Fruit fly (Drosophila melanogaster) whole organism, prepupa: ENCODE measurements around the gene CG43703.

Experiments used
- CG10631 ChIP-seq: fragments of 200-800 bp; sonication (Bioruptor generic); optimal IDR thresholded peaks from 2 replicates; lab custom pipeline; 2016; ENCODE audit warnings: missing biosample characterization, missing genetic modification characterization
- CG11294 ChIP-seq: fragments of 200-800 bp; sonication (Bioruptor generic); IDR thresholded peaks from 2 replicates; pipeline ENCODE4 v1.3.6; 2022; ENCODE audit warnings: missing biosample characterization, missing genetic modification characterization
- CG11762 ChIP-seq: fragments of 200-800 bp; sonication (Bioruptor generic); optimal IDR thresholded peaks from 3 replicates; lab custom pipeline; 2016; ENCODE audit warnings: missing biosample characterization, missing genetic modification characterization; ENCODE audit not compliant: insufficient read depth
- CG11902 ChIP-seq: fragments of 200-800 bp; sonication (Bioruptor generic); optimal IDR thresholded peaks from 3 replicates; lab custom pipeline; 2016; ENCODE audit warnings: missing biosample characterization, missing genetic modification characterization
- CG15336 ChIP-seq: fragments of 200-800 bp; sonication (Bioruptor generic); IDR thresholded peaks from 2 replicates; pipeline ENCODE4 v1.3.6; 2022; ENCODE audit warnings: missing biosample characterization, missing genetic modification characterization
- CG1621 ChIP-seq: fragments of 200-800 bp; sonication (Bioruptor generic); optimal IDR thresholded peaks from 3 replicates; lab custom pipeline; 2018; ENCODE audit warnings: missing biosample characterization, mild to moderate bottlenecking, missing genetic modification characterization
- CG16779 ChIP-seq: fragments of 200-800 bp; sonication (Bioruptor generic); optimal IDR thresholded peaks from 3 replicates; lab custom pipeline; 2017; ENCODE audit warnings: missing biosample characterization, mild to moderate bottlenecking, missing genetic modification characterization
- CG31627 ChIP-seq: fragments of 200-800 bp; sonication (Bioruptor generic); optimal IDR thresholded peaks from 3 replicates; lab custom pipeline; 2016; ENCODE audit warnings: missing biosample characterization, missing genetic modification characterization
- CG32006 ChIP-seq: fragments of 200-800 bp; sonication (Bioruptor generic); optimal IDR thresholded peaks from 3 replicates; lab custom pipeline; 2017; ENCODE audit warnings: missing biosample characterization, mild to moderate bottlenecking, missing genetic modification characterization
- CG3919 ChIP-seq: fragments of 200-800 bp; sonication (Bioruptor generic); optimal IDR thresholded peaks from 3 replicates; lab custom pipeline; 2016; ENCODE audit warnings: missing biosample characterization, missing genetic modification characterization
- CG6276 ChIP-seq: fragments of 200-800 bp; sonication (Bioruptor generic); optimal IDR thresholded peaks from 2 replicates; lab custom pipeline; 2017; ENCODE audit warnings: missing biosample characterization, mild to moderate bottlenecking, missing genetic modification characterization
- CG6808 ChIP-seq: fragments of 200-800 bp; sonication (Bioruptor generic); optimal IDR thresholded peaks from 3 replicates; lab custom pipeline; 2017; ENCODE audit warnings: missing biosample characterization, missing genetic modification characterization, mild to moderate bottlenecking, moderate library complexity, missing genetic modification reagents
- CG6854 ChIP-seq: fragments of 200-800 bp; sonication (Bioruptor generic); optimal IDR thresholded peaks from 2 replicates; lab custom pipeline; 2017; ENCODE audit warnings: missing biosample characterization, mild to moderate bottlenecking, missing genetic modification characterization
- CG7368 ChIP-seq: fragments of 200-800 bp; sonication (Bioruptor generic); optimal IDR thresholded peaks from 3 replicates; lab custom pipeline; 2016; ENCODE audit warnings: missing biosample characterization, missing genetic modification characterization
- CG8119 ChIP-seq: fragments of 200-800 bp; sonication (Bioruptor generic); IDR thresholded peaks from 3 replicates; pipeline ENCODE4 v1.3.6; 2022; ENCODE audit warnings: missing biosample characterization, missing genetic modification characterization
- CG8319 ChIP-seq: fragments of 200-800 bp; sonication (Bioruptor generic); optimal IDR thresholded peaks from 3 replicates; lab custom pipeline; 2016; ENCODE audit warnings: missing biosample characterization, missing genetic modification characterization
- CG8632 ChIP-seq: fragments of 200-800 bp; sonication (Bioruptor generic); optimal IDR thresholded peaks from 3 replicates; lab custom pipeline; 2016; ENCODE audit warnings: missing biosample characterization, missing genetic modification characterization
- CG9139 ChIP-seq: fragments of 200-800 bp; sonication (Bioruptor generic); optimal IDR thresholded peaks from 3 replicates; lab custom pipeline; 2017; ENCODE audit warnings: missing biosample characterization, mild to moderate bottlenecking, missing genetic modification characterization
- Ets21C ChIP-seq: fragments of 200-800 bp; sonication (Bioruptor generic); optimal IDR thresholded peaks from 3 replicates; lab custom pipeline; 2016; ENCODE audit warnings: missing biosample characterization, missing genetic modification characterization
- Ets96B ChIP-seq: fragments of 200-800 bp; optimal IDR thresholded peaks from 2 replicates; lab custom pipeline; 2019; ENCODE audit warnings: missing biosample characterization, mild to moderate bottlenecking, missing genetic modification characterization, moderate library complexity
- Gug ChIP-seq: fragments of 200-800 bp; sonication (Bioruptor generic); IDR thresholded peaks from 2 replicates; pipeline ENCODE4 v1.3.6; 2022; ENCODE audit warnings: missing biosample characterization, missing genetic modification characterization
- Hr4 ChIP-seq: fragments of 200-800 bp; sonication (Bioruptor generic); optimal IDR thresholded peaks from 3 replicates; lab custom pipeline; 2016; ENCODE audit warnings: missing biosample characterization, missing genetic modification characterization
- Lpt ChIP-seq: fragments of 200-800 bp; sonication (Bioruptor generic); optimal IDR thresholded peaks from 3 replicates; lab custom pipeline; 2016; ENCODE audit warnings: missing biosample characterization, missing genetic modification characterization
- OdsH ChIP-seq: fragments of 200-800 bp; sonication (Bioruptor generic); optimal IDR thresholded peaks from 3 replicates; lab custom pipeline; 2016; ENCODE audit warnings: missing biosample characterization, missing genetic modification characterization
- Smox ChIP-seq: fragments of 200-800 bp; sonication (Bioruptor generic); optimal IDR thresholded peaks from 3 replicates; lab custom pipeline; 2016; ENCODE audit warnings: missing biosample characterization, missing genetic modification characterization
- Sox102F ChIP-seq: fragments of 200-800 bp; sonication (Bioruptor generic); optimal IDR thresholded peaks from 2 replicates; lab custom pipeline; 2016; ENCODE audit warnings: missing biosample characterization, mild to moderate bottlenecking, missing genetic modification characterization
- Sox14 ChIP-seq: fragments of 200-800 bp; sonication (Bioruptor generic); optimal IDR thresholded peaks from 3 replicates; lab custom pipeline; 2016; ENCODE audit warnings: missing biosample characterization, missing genetic modification characterization
- achi ChIP-seq: fragments of 200-800 bp; sonication (Bioruptor generic); optimal IDR thresholded peaks from 3 replicates; lab custom pipeline; 2016; ENCODE audit warnings: missing biosample characterization, missing genetic modification characterization
- acj6 ChIP-seq: fragments of 200-800 bp; sonication (Bioruptor generic); optimal IDR thresholded peaks from 3 replicates; lab custom pipeline; 2016; ENCODE audit warnings: missing biosample characterization, missing genetic modification characterization
- cyc ChIP-seq: fragments of 200-800 bp; sonication (Bioruptor generic); optimal IDR thresholded peaks from 3 replicates; lab custom pipeline; 2016; ENCODE audit warnings: missing biosample characterization, missing genetic modification characterization
- dsx ChIP-seq: fragments of 200-800 bp; optimal IDR thresholded peaks from 3 replicates; lab custom pipeline; 2019; ENCODE audit warnings: missing biosample characterization, mild to moderate bottlenecking, missing genetic modification characterization, moderate library complexity; ENCODE audit not compliant: poor library complexity, severe bottlenecking
- eg ChIP-seq: fragments of 200-800 bp; sonication (Bioruptor generic); IDR thresholded peaks from 3 replicates; pipeline ENCODE4 v1.3.6; 2022; ENCODE audit warnings: missing biosample characterization, missing genetic modification characterization
- esn ChIP-seq: fragments of 200-800 bp; sonication (Bioruptor generic); optimal IDR thresholded peaks from 2 replicates; lab custom pipeline; 2016; ENCODE audit warnings: missing biosample characterization, mild to moderate bottlenecking, missing genetic modification characterization, moderate library complexity
- fd85E ChIP-seq: fragments of 200-800 bp; sonication (Bioruptor generic); optimal IDR thresholded peaks from 3 replicates; lab custom pipeline; 2016; ENCODE audit warnings: missing biosample characterization, missing genetic modification characterization
- fkh ChIP-seq: fragments of 200-800 bp; sonication (Bioruptor generic); optimal IDR thresholded peaks from 3 replicates; lab custom pipeline; 2017; ENCODE audit warnings: missing biosample characterization, mild to moderate bottlenecking, missing genetic modification characterization, moderate library complexity
- salr ChIP-seq, 2 experiments: fragments of 200-800 bp; sonication (Bioruptor generic); optimal IDR thresholded peaks; 3 replicates each; lab custom pipeline; 2016 to 2018; ENCODE audit warnings: missing biosample characterization in 2 of 2, missing genetic modification characterization in 2 of 2, mild to moderate bottlenecking in 1 of 2
- spab ChIP-seq: fragments of 200-800 bp; sonication (Bioruptor generic); optimal IDR thresholded peaks from 2 replicates; lab custom pipeline; 2017; ENCODE audit warnings: missing biosample characterization, mild to moderate bottlenecking, missing genetic modification characterization, missing genetic modification reagents
- svp ChIP-seq: fragments of 200-800 bp; sonication (Bioruptor generic); peaks from one replicate; lab custom pipeline; 2016; ENCODE audit warnings: missing biosample characterization, missing genetic modification characterization
- topi ChIP-seq: fragments of 200-800 bp; sonication (Bioruptor generic); optimal IDR thresholded peaks from 3 replicates; lab custom pipeline; 2016; ENCODE audit warnings: missing biosample characterization, missing genetic modification characterization

CG43703 gene

DNA sequence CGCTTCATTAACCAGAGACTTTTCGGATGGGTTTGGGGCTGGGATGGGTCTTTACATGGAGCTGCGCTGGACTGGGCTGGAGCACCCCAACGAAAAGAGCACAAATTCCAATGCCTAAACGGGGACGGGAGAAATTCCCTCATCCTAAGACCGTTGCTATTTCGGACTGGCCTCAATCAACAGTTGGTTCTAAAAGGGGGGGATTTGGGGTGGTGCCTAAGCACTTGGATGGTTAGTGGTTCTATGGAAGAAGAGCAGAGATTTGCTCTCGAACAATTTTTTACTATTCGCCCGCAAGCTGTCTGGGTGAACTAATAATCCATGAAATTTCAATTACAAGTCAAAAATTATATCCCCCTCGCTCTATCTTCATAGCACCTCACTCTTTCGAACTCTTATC is 35.7 kb upstream of the CG43703 start:
- TF ChIP-seq Sox14 (GFP tag; lab: Kevin White, UChicago) (no peak), fd85E (GFP tag; lab: Kevin White, UChicago) (no peak), Ets96B (tag; lab: Kevin White, UChicago) (no peak), eg (no peak), CG11902 (GFP tag; lab: Kevin White, UChicago) (no peak), Sox102F (GFP tag; lab: Kevin White, UChicago) (no peak), esn (GFP tag; lab: Kevin White, UChicago) (no peak), svp (GFP tag; lab: Kevin White, UChicago) (no peak), Lpt (GFP tag; lab: Kevin White, UChicago) (no peak), achi (GFP tag; lab: Kevin White, UChicago) (no peak), CG1621 (tag; lab: Kevin White, UChicago) (no peak), CG32006 (GFP tag; lab: Kevin White, UChicago) (no peak), salr (GFP tag; optimal IDR thresholded peaks at IDR 0.05; lab: Kevin White, UChicago) (no peak), spab (GFP tag; lab: Kevin White, UChicago) (no peak), Gug (GFP tag; lab: Robert Waterston, UW) (no peak), Ets21C (GFP tag; lab: Kevin White, UChicago) (no peak), CG10631 (GFP tag; lab: Kevin White, UChicago) (no peak), cyc (no peak), topi (GFP tag; lab: Kevin White, UChicago) (no peak)
- TF ChIP-seq, all 60 proteins: peak for 0

DNA sequence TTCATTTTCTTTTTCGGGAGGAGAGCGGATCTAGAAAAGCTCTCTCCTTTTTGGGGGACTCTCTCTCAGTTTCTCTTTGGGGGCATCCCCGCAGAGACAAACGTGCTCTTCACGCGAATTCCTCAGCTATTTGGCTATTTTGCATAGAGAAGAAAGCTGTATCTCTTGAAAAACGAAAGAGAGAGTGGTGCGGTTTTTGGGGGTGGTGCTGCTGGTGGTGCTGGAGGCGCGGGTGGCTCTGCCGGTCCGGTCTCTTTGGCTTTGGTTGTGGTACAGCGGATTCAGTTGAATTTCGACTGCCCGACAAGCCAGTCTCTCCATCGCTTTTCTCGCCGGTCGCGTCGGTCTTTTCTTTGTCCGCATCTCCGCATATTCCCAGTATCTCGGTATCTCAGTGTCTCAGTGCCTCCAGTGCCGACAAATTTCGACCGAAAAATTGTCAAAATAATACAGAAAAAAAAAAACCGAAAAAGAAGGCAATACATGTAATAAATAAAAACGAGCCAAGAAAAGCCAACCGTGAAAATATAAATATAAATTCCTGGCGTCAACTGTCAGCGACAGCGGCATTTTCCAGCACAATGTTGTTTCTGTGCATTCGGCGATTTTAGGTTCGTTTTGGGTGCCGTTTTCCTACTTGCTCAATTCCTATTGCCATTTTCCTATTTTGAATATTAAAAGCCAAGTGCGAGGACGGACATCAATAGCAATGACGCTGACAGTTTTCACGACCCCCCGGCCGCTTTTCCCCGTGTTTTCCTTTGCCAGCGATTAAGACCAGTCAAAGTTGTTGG is 34.9 kb upstream of the CG43703 start, which contains the start of gene CG10019:
Gene CG10019 (plus strand): TSS at position 285 of the 794 bp plus-strand sequence.
- no peak for TF ChIP-seq dsx (GFP tag; lab: Kevin White, UChicago)
- TF ChIP-seq CG31627, result no peak
- TF ChIP-seq fkh (GFP tag; lab: Kevin White, UChicago), result no peak
- TF ChIP-seq CG10631 (GFP tag; lab: Kevin White, UChicago), result no peak
- peak; percentile 31; the same call in 1 of the 2 replicates for TF ChIP-seq CG15336 (GFP tag; lab: Robert Waterston, UW)
- no peak for TF ChIP-seq cyc
- TF ChIP-seq Sox14 (GFP tag; lab: Kevin White, UChicago), result no peak
- no peak for TF ChIP-seq CG9139 (GFP tag; lab: Kevin White, UChicago)
- peak; percentile 56; the same call in 1 of the 3 replicates for TF ChIP-seq eg
- no peak for TF ChIP-seq CG32006 (GFP tag; lab: Kevin White, UChicago)
- TF ChIP-seq Hr4 (GFP tag; lab: Kevin White, UChicago), result no peak
- no peak for TF ChIP-seq achi (GFP tag; lab: Kevin White, UChicago)
- TF ChIP-seq CG6854 (GFP tag; lab: Kevin White, UChicago), result no peak
- no peak for TF ChIP-seq CG6808 (GFP tag; lab: Kevin White, UChicago)
- TF ChIP-seq CG11902 (GFP tag; lab: Kevin White, UChicago), result no peak
- TF ChIP-seq CG8319, result no peak
- peak; percentile 25 for TF ChIP-seq CG16779 (tag; lab: Kevin White, UChicago)
- TF ChIP-seq CG8632, result no peak
- TF ChIP-seq Smox (GFP tag; lab: Kevin White, UChicago), result no peak
- TF ChIP-seq CG6276 (GFP tag; lab: Kevin White, UChicago), result peak; percentile 44
- TF ChIP-seq CG7368, result no peak
- TF ChIP-seq acj6 (GFP tag; lab: Kevin White, UChicago), result no peak
- TF ChIP-seq CG8119 (GFP tag; lab: Robert Waterston, UW), result 0 out of 3 replicates have a peak, but pooled peaks have one; percentile 27
- TF ChIP-seq fd85E (GFP tag; lab: Kevin White, UChicago), result no peak
- TF ChIP-seq Sox102F (GFP tag; lab: Kevin White, UChicago), result no peak
- no peak for TF ChIP-seq CG3919 (GFP tag; lab: Kevin White, UChicago)
- TF ChIP-seq OdsH, result no peak
- no peak for TF ChIP-seq CG11762 (GFP tag; lab: Kevin White, UChicago)
- no peak for TF ChIP-seq CG11294 (GFP tag; lab: Robert Waterston, UW)
